Fruit fly (Drosophila melanogaster) whole organism, embryonic: ENCODE results near the gene CG5359.
A peak's percentile ranks its signal among the peaks of the same experiment; 100 is the strongest.

Source experiments
- CG10565 ChIP-seq: fragments of 200-800 bp; sonication (Bioruptor generic); optimal IDR thresholded peaks from 3 replicates; lab custom pipeline; 2016; ENCODE audit warnings: missing biosample characterization, mild to moderate bottlenecking, missing genetic modification characterization
- CG11085 ChIP-seq: fragments of 200-800 bp; sonication (Bioruptor generic); IDR thresholded peaks from 2 replicates; pipeline ENCODE4 v1.3.6; 2022; ENCODE audit warnings: missing biosample characterization, missing genetic modification characterization
- CG11504 ChIP-seq: fragments of 200-800 bp; sonication (Bioruptor generic); optimal IDR thresholded peaks from 3 replicates; lab custom pipeline; 2019; ENCODE audit warnings: missing biosample characterization, mild to moderate bottlenecking, missing genetic modification characterization, moderate library complexity
- CG11696 ChIP-seq: fragments of 200-800 bp; sonication (Bioruptor generic); IDR thresholded peaks from 2 replicates; pipeline ENCODE4 v1.3.6; 2022; ENCODE audit warnings: missing biosample characterization, missing genetic modification characterization
- CG14710 ChIP-seq: fragments of 200-800 bp; sonication (Bioruptor generic); optimal IDR thresholded peaks from 3 replicates; lab custom pipeline; 2019; ENCODE audit warnings: missing biosample characterization, mild to moderate bottlenecking, missing genetic modification characterization, moderate library complexity
- CG1529 ChIP-seq: fragments of 200-800 bp; sonication (Bioruptor generic); optimal IDR thresholded peaks from 3 replicates; lab custom pipeline; 2018; ENCODE audit warnings: missing biosample characterization, missing genetic modification characterization
- CG16813 ChIP-seq: fragments of 200-800 bp; sonication (Bioruptor generic); IDR thresholded peaks from 3 replicates; pipeline ENCODE4 v1.3.6; 2022; ENCODE audit warnings: missing biosample characterization, missing genetic modification characterization; ENCODE audit not compliant: partially characterized antibody
- CG16863 ChIP-seq: fragments of 200-800 bp; sonication (Bioruptor generic); optimal IDR thresholded peaks from 3 replicates; lab custom pipeline; 2016; ENCODE audit warnings: missing biosample characterization, missing genetic modification characterization
- CG1792 ChIP-seq: fragments of 200-800 bp; sonication (Bioruptor generic); optimal IDR thresholded peaks from 2 replicates; lab custom pipeline; 2016; ENCODE audit warnings: missing biosample characterization, missing genetic modification characterization
- CG3163 ChIP-seq: fragments of 200-800 bp; sonication (Bioruptor generic); optimal IDR thresholded peaks from 3 replicates; lab custom pipeline; 2016; ENCODE audit warnings: missing biosample characterization, missing genetic modification characterization
- CG33557 ChIP-seq: fragments of 200-800 bp; sonication (Bioruptor generic); optimal IDR thresholded peaks from 2 replicates; lab custom pipeline; 2019; ENCODE audit warnings: missing biosample characterization, mild to moderate bottlenecking, missing genetic modification characterization, moderate library complexity
- CG6175 ChIP-seq: fragments of 200-800 bp; sonication (Bioruptor generic); IDR thresholded peaks from 3 replicates; pipeline ENCODE4 v1.3.6; 2022; ENCODE audit warnings: missing biosample characterization, missing genetic modification characterization
- CG6272 ChIP-seq: fragments of 200-800 bp; sonication (Bioruptor generic); IDR thresholded peaks from 2 replicates; pipeline ENCODE4 v1.3.6; 2022; ENCODE audit warnings: missing biosample characterization, missing genetic modification characterization
- CG7987 ChIP-seq: fragments of 200-800 bp; sonication (Bioruptor generic); optimal IDR thresholded peaks from 2 replicates; lab custom pipeline; 2018; ENCODE audit warnings: missing biosample characterization, mild to moderate bottlenecking, missing genetic modification characterization, moderate library complexity
- CG8359 ChIP-seq: fragments of 200-800 bp; sonication (Bioruptor generic); optimal IDR thresholded peaks from 2 replicates; lab custom pipeline; 2017; ENCODE audit warnings: missing biosample characterization, mild to moderate bottlenecking, missing genetic modification characterization, borderline replicate concordance
- CG9876 ChIP-seq: fragments of 200-800 bp; sonication (Bioruptor generic); optimal IDR thresholded peaks from 2 replicates; lab custom pipeline; 2016; ENCODE audit warnings: missing biosample characterization, missing genetic modification characterization
- CHES-1-like ChIP-seq: fragments of 200-800 bp; sonication (Bioruptor generic); optimal IDR thresholded peaks from 2 replicates; lab custom pipeline; 2016; ENCODE audit warnings: missing biosample characterization, missing genetic modification characterization
- Camta ChIP-seq: fragments of 200-800 bp; sonication (Bioruptor generic); optimal IDR thresholded peaks from 2 replicates; lab custom pipeline; 2016; ENCODE audit warnings: missing biosample characterization, missing genetic modification characterization
- CoRest ChIP-seq: fragments of 200-800 bp; sonication (Bioruptor generic); optimal IDR thresholded peaks from 3 replicates; lab custom pipeline; 2018; ENCODE audit warnings: missing biosample characterization, mild to moderate bottlenecking, missing genetic modification characterization, moderate library complexity
- Dll ChIP-seq: fragments of 200-800 bp; sonication (Bioruptor generic); IDR thresholded peaks from 4 replicates; pipeline ENCODE4 v1.3.6; 2022; ENCODE audit warnings: missing biosample characterization, missing genetic modification characterization; ENCODE audit not compliant: partially characterized antibody
- Hr3 ChIP-seq: fragments of 200-800 bp; sonication (Bioruptor generic); optimal IDR thresholded peaks from 3 replicates; lab custom pipeline; 2016; ENCODE audit warnings: missing biosample characterization, missing genetic modification characterization
- Hr39 ChIP-seq: fragments of >200 bp; optimal IDR thresholded peaks from 2 replicates; lab custom pipeline; 2017
- Jarid2 ChIP-seq: fragments of 200-800 bp; sonication (Bioruptor generic); optimal IDR thresholded peaks from 3 replicates; lab custom pipeline; 2017; ENCODE audit warnings: mild to moderate bottlenecking, missing biosample characterization, missing genetic modification reagents, missing genetic modification characterization
- MESR4 ChIP-seq: fragments of 200-800 bp; sonication (Bioruptor generic); optimal IDR thresholded peaks from 2 replicates; lab custom pipeline; 2018; ENCODE audit warnings: missing biosample characterization, mild to moderate bottlenecking, missing genetic modification characterization, moderate library complexity
- Oli ChIP-seq: fragments of 200-800 bp; sonication (Bioruptor generic); optimal IDR thresholded peaks from 2 replicates; lab custom pipeline; 2018; ENCODE audit warnings: missing biosample characterization, mild to moderate bottlenecking, missing genetic modification characterization, moderate library complexity
- Scr ChIP-seq: fragments of 200-800 bp; sonication (Bioruptor generic); IDR thresholded peaks from 2 replicates; pipeline ENCODE4 v1.3.6; 2022; ENCODE audit warnings: missing biosample characterization, missing genetic modification characterization; ENCODE audit not compliant: partially characterized antibody
- Sox100B ChIP-seq: fragments of 200-800 bp; sonication (Bioruptor generic); optimal IDR thresholded peaks from 3 replicates; lab custom pipeline; 2018; ENCODE audit warnings: missing biosample characterization, mild to moderate bottlenecking, missing genetic modification characterization
- Sox102F ChIP-seq: fragments of 200-800 bp; sonication (Bioruptor generic); optimal IDR thresholded peaks from 2 replicates; lab custom pipeline; 2018; ENCODE audit warnings: missing biosample characterization, mild to moderate bottlenecking, missing genetic modification characterization, moderate library complexity
- Spps ChIP-seq: fragments of 200-800 bp; sonication (Bioruptor generic); optimal IDR thresholded peaks from 2 replicates; lab custom pipeline; 2018; ENCODE audit warnings: missing biosample characterization, mild to moderate bottlenecking, missing genetic modification characterization
- Sry-β ChIP-seq: fragments of 200-800 bp; sonication (Bioruptor generic); optimal IDR thresholded peaks from 2 replicates; lab custom pipeline; 2018; ENCODE audit warnings: missing biosample characterization, mild to moderate bottlenecking, missing genetic modification characterization, moderate library complexity
- Vsx1 ChIP-seq: fragments of 200-800 bp; sonication (Bioruptor generic); optimal IDR thresholded peaks from 2 replicates; lab custom pipeline; 2017; ENCODE audit warnings: missing biosample characterization, mild to moderate bottlenecking, missing genetic modification characterization, missing genetic modification reagents
- ase ChIP-seq: fragments of 200-800 bp; sonication (Bioruptor generic); IDR thresholded peaks from 3 replicates; pipeline ENCODE4 v1.3.6; 2022; ENCODE audit warnings: missing biosample characterization, missing genetic modification characterization
- caup ChIP-seq: fragments of 200-800 bp; sonication (Bioruptor generic); optimal IDR thresholded peaks from 3 replicates; lab custom pipeline; 2017; ENCODE audit warnings: missing biosample characterization, mild to moderate bottlenecking, missing genetic modification characterization, moderate library complexity; ENCODE audit not compliant: severe bottlenecking
- chinmo ChIP-seq: fragments of 200-800 bp; sonication (Bioruptor generic); IDR thresholded peaks from 4 replicates; pipeline ENCODE4 v1.3.6; 2022; ENCODE audit warnings: missing biosample characterization, missing genetic modification characterization; ENCODE audit not compliant: partially characterized antibody
- dimm ChIP-seq: fragments of 200-800 bp; sonication (Bioruptor generic); IDR thresholded peaks from 2 replicates; pipeline ENCODE4 v1.3.6; 2022; ENCODE audit warnings: missing biosample characterization, missing genetic modification characterization
- dm ChIP-seq: fragments of 200-800 bp; sonication (Bioruptor generic); optimal IDR thresholded peaks from 3 replicates; lab custom pipeline; 2016; ENCODE audit warnings: missing biosample characterization, missing genetic modification characterization
- dmrt99B ChIP-seq: fragments of 200-800 bp; sonication (Bioruptor generic); optimal IDR thresholded peaks from 2 replicates; lab custom pipeline; 2018; ENCODE audit warnings: missing biosample characterization, mild to moderate bottlenecking, missing genetic modification characterization, moderate library complexity
- dpn ChIP-seq, 2 experiments: fragments of 200-800 bp; sonication (Bioruptor generic); optimal IDR thresholded peaks; 3 replicates each; lab custom pipeline; 2016; ENCODE audit warnings: missing biosample characterization in 2 of 2, missing genetic modification characterization in 2 of 2
- dysf ChIP-seq: fragments of 200-800 bp; sonication (Bioruptor generic); IDR thresholded peaks from 3 replicates; pipeline ENCODE4 v1.3.6; 2022; ENCODE audit warnings: missing biosample characterization, missing genetic modification characterization
- ham ChIP-seq: fragments of 200-800 bp; sonication (Bioruptor generic); IDR thresholded peaks from 2 replicates; pipeline ENCODE4 v1.3.6; 2022; ENCODE audit warnings: missing biosample characterization, missing genetic modification characterization
- ind ChIP-seq: fragments of 200-800 bp; sonication (Bioruptor generic); optimal IDR thresholded peaks from 3 replicates; lab custom pipeline; 2016; ENCODE audit warnings: missing biosample characterization, missing genetic modification characterization
- jigr1 ChIP-seq: fragments of 200-800 bp; sonication (Bioruptor generic); IDR thresholded peaks from 3 replicates; pipeline ENCODE4 v1.3.6; 2022; ENCODE audit warnings: missing biosample characterization, missing genetic modification characterization
- lov ChIP-seq, 2 experiments: fragments of 200-800 bp in 1 of 2; fragments of >200 bp in 1 of 2; sonication (Bioruptor generic) in 1 of 2; IDR thresholded peaks in 1 of 2; optimal IDR thresholded peaks in 1 of 2; 2 replicates in 1 of 2; 3 replicates in 1 of 2; pipeline versions ENCODE4 v1.3.6 to Lab custom; 2017 to 2022; ENCODE audit warnings: missing biosample characterization in 1 of 2, missing genetic modification characterization in 1 of 2
- mirr ChIP-seq: fragments of 200-800 bp; sonication (Bioruptor generic); optimal IDR thresholded peaks from 3 replicates; lab custom pipeline; 2018; ENCODE audit warnings: missing biosample characterization, mild to moderate bottlenecking, missing genetic modification characterization
- nerfin-1 ChIP-seq: fragments of 200-800 bp; sonication (Bioruptor generic); optimal IDR thresholded peaks from 3 replicates; lab custom pipeline; 2019; ENCODE audit warnings: missing biosample characterization, mild to moderate bottlenecking, missing genetic modification characterization, moderate library complexity
- nmo ChIP-seq: fragments of 200-800 bp; sonication (Bioruptor generic); optimal IDR thresholded peaks from 2 replicates; lab custom pipeline; 2018; ENCODE audit warnings: missing biosample characterization, mild to moderate bottlenecking, missing genetic modification characterization, moderate library complexity
- repo ChIP-seq: fragments of 200-800 bp; sonication (Bioruptor generic); optimal IDR thresholded peaks from 2 replicates; lab custom pipeline; 2016; ENCODE audit warnings: missing biosample characterization, missing genetic modification characterization
- schlank ChIP-seq: fragments of 200-800 bp; sonication (Bioruptor generic); optimal IDR thresholded peaks from 2 replicates; lab custom pipeline; 2018; ENCODE audit warnings: missing biosample characterization, mild to moderate bottlenecking, missing genetic modification characterization
- seq ChIP-seq: fragments of 200-800 bp; sonication (Bioruptor generic); IDR thresholded peaks from 2 replicates; pipeline ENCODE4 v1.3.6; 2022; ENCODE audit warnings: missing biosample characterization, missing genetic modification characterization
- zfh1 ChIP-seq: fragments of 200-800 bp; sonication (Bioruptor generic); IDR thresholded peaks from 3 replicates; pipeline ENCODE4 v1.3.6; 2022; ENCODE audit warnings: missing biosample characterization, missing genetic modification characterization

Gene CG5359

dm6 chr3R:9978977-9979376 lies 22.1 kb downstream of the CG5359 start (continued):
- peak; percentile 7 for TF ChIP-seq Hr3
- TF ChIP-seq seq (GFP tag; lab: Robert Waterston, UW) = 0 out of 2 replicates have a peak, but pooled peaks have one; percentile 19
- TF ChIP-seq schlank (tag; lab: Kevin White, UChicago) = no peak
- TF ChIP-seq Spps (tag; lab: Kevin White, UChicago) = no peak
- TF ChIP-seq CG11085 = no peak
- TF ChIP-seq CG3163 = peak; percentile 73
- TF ChIP-seq CG10565 (GFP tag; lab: Kevin White, UChicago) = no peak
- 0 out of 4 replicates have a peak, but pooled peaks have one; percentile 9 for TF ChIP-seq Dll (GFP tag; lab: Robert Waterston, UW)
- no peak for TF ChIP-seq CG14710
- no peak for TF ChIP-seq CG8359
- no peak for TF ChIP-seq zfh1 (GFP tag; lab: Robert Waterston, UW)
- TF ChIP-seq CG1529 = no peak
- no peak for TF ChIP-seq dysf (GFP tag; lab: Robert Waterston, UW)
- no peak for TF ChIP-seq Hr39 (lab: Kevin White, UChicago)
- TF ChIP-seq CHES-1-like (GFP tag; lab: Kevin White, UChicago) = no peak
- TF ChIP-seq chinmo (GFP tag; lab: Robert Waterston, UW) = 0 out of 4 replicates have a peak, but pooled peaks have one; percentile 52
- TF ChIP-seq CG6272 (GFP tag; lab: Robert Waterston, UW) = no peak
- TF ChIP-seq Sox100B = no peak
- TF ChIP-seq dimm (GFP tag; lab: Robert Waterston, UW) = no peak
- no peak for TF ChIP-seq CG9876
- no peak for TF ChIP-seq repo (GFP tag; lab: Kevin White, UChicago)

dm6 chr3R:9977494-9977893 lies 23.6 kb downstream of the CG5359 start:
- no peak for TF ChIP-seq CG16813 (GFP tag; lab: Robert Waterston, UW)
- peak; percentile 32 for TF ChIP-seq ind
- peak; percentile 51 for TF ChIP-seq dmrt99B (tag; lab: Kevin White, UChicago)
- TF ChIP-seq CoRest (tag; lab: Kevin White, UChicago) = no peak
- no peak for TF ChIP-seq MESR4
- peak; percentile 29 for TF ChIP-seq Oli (tag; lab: Kevin White, UChicago)
- TF ChIP-seq CG6175 = no peak
- TF ChIP-seq ase (GFP tag; lab: Robert Waterston, UW) = no peak
- no peak for TF ChIP-seq mirr (GFP tag; lab: Kevin White, UChicago)
- no peak for TF ChIP-seq CG16863 (GFP tag; lab: Kevin White, UChicago)
- TF ChIP-seq caup (GFP tag; lab: Kevin White, UChicago) = no peak
- TF ChIP-seq CG11504 = peak; percentile 51
- TF ChIP-seq dpn (GFP tag; optimal IDR thresholded peaks at IDR 0.05; lab: Kevin White, UChicago) = peak in 1 of 2 experiments; percentile 11
- TF ChIP-seq lov (optimal IDR thresholded peaks at IDR 0.05; lab: Kevin White, UChicago) = no peak
- TF ChIP-seq lov (GFP tag; IDR thresholded peaks at IDR 0.05; lab: Robert Waterston, UW) = no peak
- TF ChIP-seq nerfin-1 (tag; lab: Kevin White, UChicago) = no peak
- no peak for TF ChIP-seq dm (GFP tag; lab: Kevin White, UChicago)
- TF ChIP-seq Scr = no peak
- TF ChIP-seq Vsx1 (GFP tag; lab: Kevin White, UChicago) = no peak
- no peak for TF ChIP-seq CG33557
- TF ChIP-seq Camta (GFP tag; lab: Kevin White, UChicago) = no peak
- TF ChIP-seq CG7987 (GFP tag; lab: Kevin White, UChicago) = no peak
- no peak for TF ChIP-seq CG11696 (GFP tag; lab: Robert Waterston, UW)
- TF ChIP-seq Jarid2 (GFP tag; lab: Kevin White, UChicago) = no peak
- TF ChIP-seq jigr1 (GFP tag; lab: Robert Waterston, UW) = no peak
- no peak for TF ChIP-seq ham
- TF ChIP-seq Sox102F (GFP tag; lab: Kevin White, UChicago) = peak; percentile 16
- no peak for TF ChIP-seq CG1792
- peak; percentile 10 for TF ChIP-seq nmo
- TF ChIP-seq Sry-β = no peak
